Worm (Caenorhabditis elegans): ENCODE results near the gene lec-7.

- TF ChIP-seq klf-2 (GFP tag; conservative IDR thresholded peaks at IDR 0.05) (no peak), cog-1 (tag; optimal IDR thresholded peaks at IDR 0.05) (no peak), ztf-23 (GFP tag; IDR thresholded peaks at IDR 0.05) (no peak), ref-1 (GFP tag; conservative IDR thresholded peaks at IDR 0.05) (no peak), flt-1 (GFP tag; IDR thresholded peaks at IDR 0.05) (no peak)
Measured at ce11 chrX:9894844-9895243, 43.0 kb downstream of the lec-7 start, which contains the start of gene F21G4.3.
